Fruit fly (Drosophila melanogaster) whole organism, embryonic: ENCODE data around the gene Nf-YA.
A peak's percentile ranks its signal among the peaks of the same experiment; 100 is the strongest.

Source experiments
- ATbp ChIP-seq: fragments of 200-800 bp; sonication (Bioruptor generic); optimal IDR thresholded peaks from 2 replicates; lab custom pipeline; 2017; ENCODE audit warnings: missing biosample characterization, mild to moderate bottlenecking, missing genetic modification characterization, missing genetic modification reagents
- B-H1 ChIP-seq: fragments of 200-800 bp; sonication (Bioruptor generic); IDR thresholded peaks from 3 replicates; pipeline ENCODE4 v1.3.6; 2022; ENCODE audit warnings: missing biosample characterization, missing genetic modification characterization
- CG10565 ChIP-seq: fragments of 200-800 bp; sonication (Bioruptor generic); optimal IDR thresholded peaks from 3 replicates; lab custom pipeline; 2016; ENCODE audit warnings: missing biosample characterization, mild to moderate bottlenecking, missing genetic modification characterization
- CG12236 ChIP-seq: fragments of 200-800 bp; sonication (Bioruptor generic); optimal IDR thresholded peaks from 2 replicates; lab custom pipeline; 2016; ENCODE audit warnings: missing biosample characterization, missing genetic modification characterization
- CG12744 ChIP-seq: fragments of 200-800 bp; sonication (Bioruptor generic); optimal IDR thresholded peaks from 2 replicates; lab custom pipeline; 2016; ENCODE audit warnings: missing biosample characterization, missing genetic modification characterization
- CG14710 ChIP-seq: fragments of 200-800 bp; sonication (Bioruptor generic); optimal IDR thresholded peaks from 3 replicates; lab custom pipeline; 2019; ENCODE audit warnings: missing biosample characterization, mild to moderate bottlenecking, missing genetic modification characterization, moderate library complexity
- CG15514 ChIP-seq: fragments of 200-800 bp; sonication (Bioruptor generic); optimal IDR thresholded peaks from 3 replicates; lab custom pipeline; 2017; ENCODE audit warnings: missing biosample characterization, missing genetic modification characterization, mild to moderate bottlenecking, moderate library complexity, missing genetic modification reagents
- CG16815 ChIP-seq: fragments of 200-800 bp; sonication (Bioruptor generic); optimal IDR thresholded peaks from 3 replicates; lab custom pipeline; 2017; ENCODE audit warnings: missing biosample characterization, mild to moderate bottlenecking, missing genetic modification characterization
- CG1792 ChIP-seq: fragments of 200-800 bp; sonication (Bioruptor generic); optimal IDR thresholded peaks from 2 replicates; lab custom pipeline; 2016; ENCODE audit warnings: missing biosample characterization, missing genetic modification characterization
- CG2202 ChIP-seq: fragments of 200-800 bp; sonication (Bioruptor generic); optimal IDR thresholded peaks from 2 replicates; lab custom pipeline; 2018; ENCODE audit warnings: missing biosample characterization, mild to moderate bottlenecking, missing genetic modification characterization
- CG33213 ChIP-seq: fragments of 200-800 bp; sonication (Bioruptor generic); optimal IDR thresholded peaks from 3 replicates; lab custom pipeline; 2016; ENCODE audit warnings: missing biosample characterization, missing genetic modification characterization
- CG33557 ChIP-seq: fragments of 200-800 bp; sonication (Bioruptor generic); optimal IDR thresholded peaks from 2 replicates; lab custom pipeline; 2019; ENCODE audit warnings: missing biosample characterization, mild to moderate bottlenecking, missing genetic modification characterization, moderate library complexity
- CG3847 ChIP-seq: fragments of 200-800 bp; sonication (Bioruptor generic); IDR thresholded peaks from 2 replicates; pipeline ENCODE4 v1.3.6; 2022; ENCODE audit warnings: missing biosample characterization, missing genetic modification characterization
- CG5953 ChIP-seq: fragments of 200-800 bp; sonication (Bioruptor generic); IDR thresholded peaks from 2 replicates; pipeline ENCODE4 v1.3.6; 2022; ENCODE audit warnings: missing biosample characterization, missing genetic modification characterization
- CG6689 ChIP-seq: fragments of 200-800 bp; sonication (Bioruptor generic); IDR thresholded peaks from 2 replicates; pipeline ENCODE4 v1.3.6; 2022; ENCODE audit warnings: missing biosample characterization, missing genetic modification characterization
- CG7556 ChIP-seq: fragments of 200-800 bp; sonication (Bioruptor generic); optimal IDR thresholded peaks from 2 replicates; lab custom pipeline; 2017; ENCODE audit warnings: missing biosample characterization, mild to moderate bottlenecking, missing genetic modification characterization
- Camta ChIP-seq: fragments of 200-800 bp; sonication (Bioruptor generic); optimal IDR thresholded peaks from 2 replicates; lab custom pipeline; 2016; ENCODE audit warnings: missing biosample characterization, missing genetic modification characterization
- Dek ChIP-seq: fragments of 200-800 bp; sonication (Bioruptor generic); optimal IDR thresholded peaks from 3 replicates; lab custom pipeline; 2019; ENCODE audit warnings: missing biosample characterization, mild to moderate bottlenecking, missing genetic modification characterization, moderate library complexity
- E2f1 ChIP-seq: fragments of 200-800 bp; sonication (Bioruptor generic); IDR thresholded peaks from 2 replicates; pipeline ENCODE4 v1.3.6; 2022; ENCODE audit warnings: missing biosample characterization, missing genetic modification characterization
- Gsc ChIP-seq: fragments of 200-800 bp; sonication (Bioruptor generic); IDR thresholded peaks from 2 replicates; pipeline ENCODE4 v1.3.6; 2022; ENCODE audit warnings: missing biosample characterization, missing genetic modification characterization
- HHEX ChIP-seq: fragments of 200-800 bp; sonication (Bioruptor generic); optimal IDR thresholded peaks from 3 replicates; lab custom pipeline; 2017; ENCODE audit warnings: missing biosample characterization, mild to moderate bottlenecking, missing genetic modification characterization, missing genetic modification reagents
- HLHmδ ChIP-seq: fragments of 200-800 bp; sonication (Bioruptor generic); optimal IDR thresholded peaks from 2 replicates; lab custom pipeline; 2018; ENCODE audit warnings: missing biosample characterization, mild to moderate bottlenecking, missing genetic modification characterization, moderate library complexity
- Hr51 ChIP-seq, 2 experiments: fragments of 200-800 bp; sonication (Bioruptor generic); optimal IDR thresholded peaks; 2 replicates in 1 of 2; 3 replicates in 1 of 2; lab custom pipeline; 2016 to 2018; ENCODE audit warnings: missing biosample characterization in 2 of 2, missing genetic modification characterization in 2 of 2, mild to moderate bottlenecking in 1 of 2, moderate library complexity in 1 of 2
- Kr ChIP-seq: fragments of 200-800 bp; sonication (Bioruptor generic); optimal IDR thresholded peaks from 2 replicates; lab custom pipeline; 2017; ENCODE audit warnings: missing biosample characterization, mild to moderate bottlenecking, missing genetic modification characterization
- Max ChIP-seq: fragments of 200-800 bp; sonication (Bioruptor generic); optimal IDR thresholded peaks from 2 replicates; lab custom pipeline; 2016; ENCODE audit warnings: missing biosample characterization, mild to moderate bottlenecking, missing genetic modification characterization
- Nf-YC ChIP-seq: fragments of 200-800 bp; optimal IDR thresholded peaks from 3 replicates; lab custom pipeline; 2019; ENCODE audit warnings: missing biosample characterization, mild to moderate bottlenecking, missing genetic modification characterization, moderate library complexity
- Optix ChIP-seq: fragments of 200-800 bp; sonication (Bioruptor generic); IDR thresholded peaks from 3 replicates; pipeline ENCODE4 v1.3.6; 2022; ENCODE audit warnings: missing biosample characterization, missing genetic modification characterization
- Poxn ChIP-seq: fragments of 200-800 bp; sonication (Bioruptor generic); IDR thresholded peaks from 2 replicates; pipeline ENCODE4 v1.3.6; 2022; ENCODE audit warnings: missing biosample characterization, missing genetic modification characterization
- Six4 ChIP-seq: fragments of 200-800 bp; sonication (Bioruptor generic); optimal IDR thresholded peaks from 2 replicates; lab custom pipeline; 2016; ENCODE audit warnings: missing biosample characterization, missing genetic modification characterization
- ase ChIP-seq: fragments of 200-800 bp; sonication (Bioruptor generic); IDR thresholded peaks from 3 replicates; pipeline ENCODE4 v1.3.6; 2022; ENCODE audit warnings: missing biosample characterization, missing genetic modification characterization
- bbx ChIP-seq: fragments of 200-800 bp; sonication (Bioruptor generic); IDR thresholded peaks from 2 replicates; pipeline ENCODE4 v1.3.6; 2022; ENCODE audit warnings: missing biosample characterization, missing genetic modification characterization; ENCODE audit not compliant: partially characterized antibody
- chif ChIP-seq, 2 experiments: fragments of 200-800 bp; sonication (Bioruptor generic); optimal IDR thresholded peaks; 3 replicates each; lab custom pipeline; 2016; ENCODE audit warnings: missing biosample characterization in 2 of 2, missing genetic modification characterization in 2 of 2
- dimm ChIP-seq: fragments of 200-800 bp; sonication (Bioruptor generic); IDR thresholded peaks from 2 replicates; pipeline ENCODE4 v1.3.6; 2022; ENCODE audit warnings: missing biosample characterization, missing genetic modification characterization
- dm ChIP-seq: fragments of 200-800 bp; sonication (Bioruptor generic); optimal IDR thresholded peaks from 3 replicates; lab custom pipeline; 2016; ENCODE audit warnings: missing biosample characterization, missing genetic modification characterization
- ems ChIP-seq: fragments of 200-800 bp; sonication (Bioruptor generic); optimal IDR thresholded peaks from 3 replicates; lab custom pipeline; 2016; ENCODE audit warnings: missing biosample characterization, missing genetic modification characterization
- exex ChIP-seq: fragments of 200-800 bp; sonication (Bioruptor generic); optimal IDR thresholded peaks from 4 replicates; lab custom pipeline; 2018; ENCODE audit warnings: missing biosample characterization, mild to moderate bottlenecking, missing genetic modification characterization, moderate library complexity
- gcm ChIP-seq: fragments of 200-800 bp; sonication (Bioruptor generic); optimal IDR thresholded peaks from 2 replicates; lab custom pipeline; 2019; ENCODE audit warnings: missing biosample characterization, mild to moderate bottlenecking, missing genetic modification characterization, moderate library complexity
- gt ChIP-seq: fragments of 200-800 bp; sonication (Bioruptor generic); IDR thresholded peaks from 2 replicates; pipeline ENCODE4 v1.3.6; 2022; ENCODE audit warnings: missing biosample characterization, missing genetic modification characterization
- hb ChIP-seq: fragments of 200-800 bp; sonication (Bioruptor generic); IDR thresholded peaks from 3 replicates; pipeline ENCODE4 v1.3.6; 2022; ENCODE audit warnings: missing biosample characterization, missing genetic modification characterization; ENCODE audit not compliant: partially characterized antibody
- hkb ChIP-seq, 2 experiments: fragments of 200-800 bp in 1 of 2; fragments of >200 bp in 1 of 2; sonication (Bioruptor generic) in 1 of 2; IDR thresholded peaks in 1 of 2; optimal IDR thresholded peaks in 1 of 2; 2 replicates each; pipeline versions ENCODE4 v1.3.6 to Lab custom; 2017 to 2022; ENCODE audit warnings: missing biosample characterization in 1 of 2, missing genetic modification characterization in 1 of 2
- jing ChIP-seq: fragments of 200-800 bp; sonication (Bioruptor generic); optimal IDR thresholded peaks from 2 replicates; lab custom pipeline; 2018; ENCODE audit warnings: missing biosample characterization, mild to moderate bottlenecking, missing genetic modification characterization
- lov ChIP-seq, 2 experiments: fragments of 200-800 bp in 1 of 2; fragments of >200 bp in 1 of 2; sonication (Bioruptor generic) in 1 of 2; IDR thresholded peaks in 1 of 2; optimal IDR thresholded peaks in 1 of 2; 2 replicates in 1 of 2; 3 replicates in 1 of 2; pipeline versions ENCODE4 v1.3.6 to Lab custom; 2017 to 2022; ENCODE audit warnings: missing biosample characterization in 1 of 2, missing genetic modification characterization in 1 of 2
- mam ChIP-seq: fragments of 200-800 bp; sonication (Bioruptor generic); optimal IDR thresholded peaks from 3 replicates; lab custom pipeline; 2016; ENCODE audit warnings: missing biosample characterization, missing genetic modification characterization
- p53 ChIP-seq: fragments of 200-800 bp; sonication (Bioruptor generic); optimal IDR thresholded peaks from 2 replicates; lab custom pipeline; 2016; ENCODE audit warnings: missing biosample characterization, missing genetic modification characterization
- sug ChIP-seq: fragments of 200-800 bp; optimal IDR thresholded peaks from 2 replicates; lab custom pipeline; 2019; ENCODE audit warnings: missing biosample characterization, mild to moderate bottlenecking, missing genetic modification characterization, moderate library complexity
- twi ChIP-seq: fragments of 200-800 bp; optimal IDR thresholded peaks from 2 replicates; lab custom pipeline; 2019; ENCODE audit warnings: missing biosample characterization, mild to moderate bottlenecking, missing genetic modification characterization, moderate library complexity
- unc-4 ChIP-seq: fragments of 200-800 bp; sonication (Bioruptor generic); IDR thresholded peaks from 2 replicates; pipeline ENCODE4 v1.3.6; 2022; ENCODE audit warnings: missing biosample characterization, missing genetic modification characterization; ENCODE audit not compliant: partially characterized antibody

Nf-YA gene

DNA sequence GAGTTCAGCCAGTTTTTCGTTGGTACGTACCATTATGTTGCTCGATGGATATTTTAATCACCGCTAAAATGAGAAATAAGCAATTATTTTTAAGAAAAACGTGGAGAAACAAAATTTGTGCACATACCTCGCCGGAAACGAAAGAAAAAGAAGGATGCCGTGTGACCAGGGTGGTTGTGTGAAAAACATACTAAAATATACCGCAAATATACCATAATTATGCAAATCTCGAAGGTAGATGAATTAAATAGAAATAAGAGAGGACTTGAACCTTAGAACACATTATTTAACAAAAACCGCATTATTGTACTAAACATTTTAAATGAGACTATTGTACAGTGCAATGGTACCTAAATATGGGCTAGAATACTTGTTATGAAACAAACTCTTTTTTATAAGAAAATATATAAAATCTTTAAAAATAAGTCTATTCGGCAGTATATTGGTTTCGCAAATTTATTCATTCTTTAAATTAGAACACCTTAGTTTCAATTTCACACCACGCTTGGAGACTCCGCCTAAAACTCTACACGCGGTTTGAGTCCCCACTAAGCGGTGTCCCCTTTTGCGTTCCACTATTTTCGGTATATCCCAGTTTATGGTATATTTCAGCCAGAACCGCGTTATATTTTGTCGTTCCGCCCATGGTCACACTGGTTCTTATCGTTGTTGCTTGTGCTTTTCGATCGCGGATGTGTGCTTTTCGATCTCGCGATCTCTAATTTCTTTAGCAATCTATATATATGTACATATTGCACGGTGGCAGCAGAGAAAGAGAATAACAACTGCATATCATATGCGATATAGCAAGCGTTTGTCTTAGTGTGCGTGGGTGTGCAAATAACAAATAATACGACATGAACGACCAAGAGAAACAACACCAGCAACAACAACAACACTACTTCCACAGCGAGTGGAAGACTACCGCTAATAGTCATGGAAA lies 12.1 kb downstream of the Nf-YA start, which contains the start of the genes RpS17 and MTF-1 (continued):
- TF ChIP-seq lov (optimal IDR thresholded peaks at IDR 0.05; lab: Kevin White, UChicago) = no peak
- peak; percentile 76; the same call in 2 of the 3 replicates for TF ChIP-seq lov (GFP tag; IDR thresholded peaks at IDR 0.05; lab: Robert Waterston, UW)
- TF ChIP-seq chif (GFP tag; optimal IDR thresholded peaks at IDR 0.05; lab: Kevin White, UChicago) = peak in 1 of 2 experiments; percentile 24
- peak; percentile 30 for TF ChIP-seq CG12236
- peak; percentile 46 for TF ChIP-seq gcm
- TF ChIP-seq CG14710 (tag; lab: Kevin White, UChicago) = peak; percentile 58
- TF ChIP-seq Camta (GFP tag; lab: Kevin White, UChicago) = peak; percentile 57
- no peak for TF ChIP-seq dimm (GFP tag; lab: Robert Waterston, UW)
- TF ChIP-seq Poxn (GFP tag; lab: Robert Waterston, UW) = no peak
- TF ChIP-seq Max (GFP tag; lab: Kevin White, UChicago) = peak; percentile 26
- TF ChIP-seq ems (GFP tag; lab: Kevin White, UChicago) = no peak
- TF ChIP-seq CG33213 (GFP tag; lab: Kevin White, UChicago) = peak; percentile 57
- peak; percentile 30 for TF ChIP-seq CG15514 (GFP tag; lab: Kevin White, UChicago)
- peak; percentile 68 for TF ChIP-seq HHEX (GFP tag; lab: Kevin White, UChicago)
- peak; percentile 39 for TF ChIP-seq CG33557 (GFP tag; lab: Kevin White, UChicago)
- TF ChIP-seq mam (GFP tag; lab: Kevin White, UChicago) = no peak
- TF ChIP-seq twi (tag; lab: Kevin White, UChicago) = no peak
- no peak for TF ChIP-seq gt (GFP tag; lab: Robert Waterston, UW)
- 0 out of 3 replicates have a peak, but pooled peaks have one; percentile 35 for TF ChIP-seq Optix (GFP tag; lab: Robert Waterston, UW)
- no peak for TF ChIP-seq CG12744 (GFP tag; lab: Kevin White, UChicago)
- TF ChIP-seq CG1792 (GFP tag; lab: Kevin White, UChicago) = no peak
- no peak for TF ChIP-seq bbx
- TF ChIP-seq hkb (optimal IDR thresholded peaks at IDR 0.05; lab: Kevin White, UChicago) = no peak
- peak; percentile 50 for TF ChIP-seq hkb (GFP tag; IDR thresholded peaks at IDR 0.05; lab: Robert Waterston, UW)
- no peak for TF ChIP-seq E2f1 (GFP tag; lab: Robert Waterston, UW)
- peak; percentile 43 for TF ChIP-seq CG2202
- no peak for TF ChIP-seq CG16815 (GFP tag; lab: Kevin White, UChicago)
- no peak for TF ChIP-seq hb
- peak; percentile 27 for TF ChIP-seq Nf-YC (tag; lab: Kevin White, UChicago)
- TF ChIP-seq ase (GFP tag; lab: Robert Waterston, UW) = peak; percentile 51; the same call in 2 of the 3 replicates
- TF ChIP-seq ATbp = peak; percentile 44
- no peak for TF ChIP-seq unc-4 (GFP tag; lab: Robert Waterston, UW)
- no peak; the same call in 1 of the 2 replicates for TF ChIP-seq CG5953
- TF ChIP-seq exex = peak; percentile 45
- TF ChIP-seq Kr (GFP tag; lab: Kevin White, UChicago) = no peak
- TF ChIP-seq Gsc (GFP tag; lab: Robert Waterston, UW) = no peak
- peak; percentile 12; the same call in 1 of the 3 replicates for TF ChIP-seq B-H1
- no peak for TF ChIP-seq Dek (tag; lab: Kevin White, UChicago)
- no peak for TF ChIP-seq CG10565 (GFP tag; lab: Kevin White, UChicago)
- no peak for TF ChIP-seq Hr51 (GFP tag; optimal IDR thresholded peaks at IDR 0.05; lab: Kevin White, UChicago)
- TF ChIP-seq HLHmδ (GFP tag; lab: Kevin White, UChicago) = peak; percentile 27
- peak; percentile 34; the same call in 1 of the 2 replicates for TF ChIP-seq CG3847 (GFP tag; lab: Robert Waterston, UW)
- TF ChIP-seq dm (GFP tag; lab: Kevin White, UChicago) = peak; percentile 66
- TF ChIP-seq CG7556 = peak; percentile 22
- no peak for TF ChIP-seq CG6689 (GFP tag; lab: Robert Waterston, UW)
- no peak for TF ChIP-seq Six4 (GFP tag; lab: Kevin White, UChicago)
- no peak for TF ChIP-seq jing (GFP tag; lab: Kevin White, UChicago)
- peak; percentile 19 for TF ChIP-seq sug (tag; lab: Kevin White, UChicago)
- no peak for TF ChIP-seq p53 (GFP tag; lab: Kevin White, UChicago)
